Fruit fly (Drosophila melanogaster) whole organism, pupa: ENCODE measurements around the gene siz.

Experiments used
- CG10348 ChIP-seq: fragments of 200-800 bp; sonication (Bioruptor generic); IDR thresholded peaks from 2 replicates; pipeline ENCODE4 v1.3.6; 2022; ENCODE audit warnings: missing biosample characterization, missing genetic modification characterization
- CG13204 ChIP-seq: fragments of 200-800 bp; sonication (Bioruptor generic); optimal IDR thresholded peaks from 2 replicates; lab custom pipeline; 2018; ENCODE audit warnings: missing biosample characterization, mild to moderate bottlenecking, missing genetic modification characterization, moderate library complexity
- CG14655 ChIP-seq: fragments of 200-800 bp; sonication (Bioruptor generic); optimal IDR thresholded peaks from 3 replicates; lab custom pipeline; 2017; ENCODE audit warnings: mild to moderate bottlenecking, missing biosample characterization, missing genetic modification reagents, missing genetic modification characterization
- CG4496 ChIP-seq: fragments of 200-800 bp; sonication (Bioruptor generic); IDR thresholded peaks from 3 replicates; pipeline ENCODE4 v1.3.6; 2022; ENCODE audit warnings: missing biosample characterization, missing genetic modification characterization
- CG9948 ChIP-seq: fragments of 200-800 bp; sonication (Bioruptor generic); optimal IDR thresholded peaks from 2 replicates; lab custom pipeline; 2018; ENCODE audit warnings: missing biosample characterization, mild to moderate bottlenecking, missing genetic modification characterization, moderate library complexity
- EcR ChIP-seq: fragments of 200-800 bp; sonication (Bioruptor generic); optimal IDR thresholded peaks from 3 replicates; lab custom pipeline; 2019; ENCODE audit warnings: missing biosample characterization, missing genetic modification characterization, mild to moderate bottlenecking, moderate library complexity, missing genetic modification reagents
- Pif1A ChIP-seq: fragments of 200-800 bp; sonication (Bioruptor generic); optimal IDR thresholded peaks from 3 replicates; lab custom pipeline; 2016; ENCODE audit warnings: missing biosample characterization, missing genetic modification characterization
- Pif1B ChIP-seq: fragments of 200-800 bp; sonication (Bioruptor generic); optimal IDR thresholded peaks from 3 replicates; lab custom pipeline; 2016; ENCODE audit warnings: missing biosample characterization, missing genetic modification characterization

DNA sequence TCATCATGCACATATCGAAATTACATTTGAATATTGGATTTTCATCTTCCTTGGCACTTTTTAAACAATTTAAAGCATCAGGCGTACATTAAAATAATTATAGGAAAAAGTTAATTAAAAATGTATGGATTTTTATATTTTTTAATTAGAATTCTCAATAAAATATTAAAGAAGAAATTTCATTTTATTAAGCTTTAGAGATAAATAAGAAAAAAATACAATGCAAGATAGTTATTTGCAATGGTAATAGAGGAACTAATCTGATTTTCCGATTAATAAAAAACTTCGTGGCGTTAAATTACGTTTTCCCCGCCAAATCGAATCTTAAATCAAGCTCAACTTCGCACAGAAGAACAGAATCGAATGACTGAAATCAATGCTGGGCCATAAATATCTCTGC is 87.0 kb downstream of the siz start, which contains the start of gene CG43938:
- TF ChIP-seq CG9948 (tag; lab: Kevin White, UChicago) (no peak), CG10348 (GFP tag; lab: Robert Waterston, UW) (no peak), CG13204 (GFP tag; lab: Kevin White, UChicago) (no peak), CG4496 (GFP tag; lab: Robert Waterston, UW) (no peak), Pif1A (GFP tag; lab: Kevin White, UChicago) (no peak), Pif1B (GFP tag; lab: Kevin White, UChicago) (no peak), EcR (GFP tag; lab: Kevin White, UChicago) (no peak), CG14655 (GFP tag; lab: Kevin White, UChicago) (no peak)
